Fruit fly (Drosophila melanogaster): ENCODE results near the gene CG12725.

Gene CG12725

DNA sequence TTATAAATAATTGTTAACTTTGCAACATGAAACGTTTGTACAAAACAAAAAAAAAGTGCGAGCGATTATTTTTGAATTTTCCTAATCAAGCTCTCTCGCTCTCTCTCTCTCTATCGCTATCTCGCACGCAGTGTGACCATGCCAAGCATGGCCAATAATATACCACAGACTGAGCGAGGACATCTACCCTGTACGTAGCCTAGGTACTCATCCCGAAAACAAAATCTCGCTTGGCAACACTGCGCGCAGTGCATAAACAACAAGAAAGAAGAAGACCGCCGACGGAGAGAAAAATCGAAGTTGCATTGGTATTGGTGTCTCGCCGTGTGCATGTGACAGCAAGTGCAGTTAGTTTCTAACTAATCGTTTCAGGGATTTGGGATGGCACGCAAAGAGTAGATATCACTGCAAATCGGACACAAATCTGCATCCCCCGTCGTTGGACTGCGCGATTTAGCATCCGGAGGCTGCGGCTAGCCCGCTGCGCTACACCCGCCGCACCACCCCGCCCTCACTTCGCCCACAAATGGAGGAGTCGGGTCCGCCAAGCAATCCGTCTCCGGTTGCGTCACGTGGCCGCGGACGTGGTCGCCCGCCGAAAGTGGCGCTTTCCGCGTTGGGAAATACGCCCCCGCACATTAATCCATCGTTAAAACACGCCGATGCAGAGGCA is 10.4 kb upstream of the CG12725 start, which contains the start of the genes CG1998 and Set2 (continued):
- TF ChIP-seq Asciz (GFP tag; optimal IDR thresholded peaks at IDR 0.05) (no peak), grau (tag; optimal IDR thresholded peaks at IDR 0.05) (peak; percentile 37), CG11723 (GFP tag; optimal IDR thresholded peaks at IDR 0.05) (no peak), danr (GFP tag; IDR thresholded peaks at IDR 0.05) (no peak), CG12155 (GFP tag; optimal IDR thresholded peaks at IDR 0.05) (no peak), CG10543 (GFP tag; optimal IDR thresholded peaks at IDR 0.05) (peak; percentile 32), Blimp-1 (GFP tag; optimal IDR thresholded peaks at IDR 0.05) (no peak), Hr39 (optimal IDR thresholded peaks at IDR 0.05) (no peak), CG9727 (GFP tag; optimal IDR thresholded peaks at IDR 0.05) (peak; percentile 28), CG10147 (GFP tag; optimal IDR thresholded peaks at IDR 0.05) (no peak), eve (GFP tag; optimal IDR thresholded peaks at IDR 0.05) (no peak), maf-S (GFP tag; optimal IDR thresholded peaks at IDR 0.05) (no peak), croc (GFP tag; conservative IDR thresholded peaks at IDR 0.05) (no peak), eyg (GFP tag; optimal IDR thresholded peaks at IDR 0.05) (no peak), lbe (GFP tag; optimal IDR thresholded peaks at IDR 0.05) (no peak), ara (GFP tag; IDR thresholded peaks at IDR 0.05) (no peak), Nf-YC (tag; optimal IDR thresholded peaks at IDR 0.05) (peak; percentile 55), chm (GFP tag; IDR thresholded peaks at IDR 0.05) (no peak), CG17359 (tag; optimal IDR thresholded peaks at IDR 0.05) (no peak), zfh2 (GFP tag; optimal IDR thresholded peaks at IDR 0.05) (peak; percentile 19), chinmo (GFP tag; IDR thresholded peaks at IDR 0.05; ENCODE audit: partially characterized antibody) (peak; percentile 96), CG8388 (GFP tag; optimal IDR thresholded peaks at IDR 0.05) (no peak), tin (GFP tag; optimal IDR thresholded peaks at IDR 0.05) (peak; percentile 25), tgo (GFP tag; IDR thresholded peaks at IDR 0.05) (no peak), CkIIα-i1 (GFP tag; IDR thresholded peaks at IDR 0.05) (no peak), p53 (GFP tag; optimal IDR thresholded peaks at IDR 0.05) (peak; percentile 25), CG9215 (GFP tag; IDR thresholded peaks at IDR 0.05) (peak; percentile 85), YL-1 (GFP tag; optimal IDR thresholded peaks at IDR 0.05) (peak; percentile 83), rib (GFP tag; IDR thresholded peaks at IDR 0.05) (no peak), hbn (GFP tag; IDR thresholded peaks at IDR 0.05; ENCODE audit: partially characterized antibody) (peak; percentile 34; the same call in 1 of the 2 replicates), emc (GFP tag; optimal IDR thresholded peaks at IDR 0.05) (no peak), E2f1 (GFP tag; IDR thresholded peaks at IDR 0.05) (no peak), Elba2 (GFP tag; optimal IDR thresholded peaks at IDR 0.05) (peak; percentile 67), Dek (tag; optimal IDR thresholded peaks at IDR 0.05) (peak; percentile 21), CG13123 (GFP tag; optimal IDR thresholded peaks at IDR 0.05) (no peak), Lim3 (GFP tag; IDR thresholded peaks at IDR 0.05) (no peak), sens-2 (GFP tag; IDR thresholded peaks at IDR 0.05) (no peak), abd-A (tag; optimal IDR thresholded peaks at IDR 0.05) (no peak), CG2199 (GFP tag; IDR thresholded peaks at IDR 0.05) (peak; percentile 44; the same call in 1 of the 3 replicates), h (optimal IDR thresholded peaks at IDR 0.05) (no peak), sima (GFP tag; optimal IDR thresholded peaks at IDR 0.05) (no peak), Fer3 (tag; optimal IDR thresholded peaks at IDR 0.05) (no peak), CG13624 (GFP tag; optimal IDR thresholded peaks at IDR 0.05) (peak; percentile 57), CG6272 (GFP tag; IDR thresholded peaks at IDR 0.05) (0 out of 2 replicates have a peak, but pooled peaks have one; percentile 18), CG32767 (GFP tag; IDR thresholded peaks at IDR 0.05) (0 out of 2 replicates have a peak, but pooled peaks have one; percentile 45), zen2 (GFP tag; IDR thresholded peaks at IDR 0.05; ENCODE audit: partially characterized antibody) (no peak), kay (GFP tag; optimal IDR thresholded peaks at IDR 0.05) (no peak), wor (GFP tag; IDR thresholded peaks at IDR 0.05) (no peak), btn (GFP tag; optimal IDR thresholded peaks at IDR 0.05) (no peak), crc (GFP tag; optimal IDR thresholded peaks at IDR 0.05) (no peak), gfzf (GFP tag; optimal IDR thresholded peaks at IDR 0.05) (peak; percentile 98)
